Fruit fly (Drosophila melanogaster) whole organism, prepupa: ENCODE data around the gene mex1.

Source experiments
- CG11294 ChIP-seq: fragments of 200-800 bp; sonication (Bioruptor generic); IDR thresholded peaks from 2 replicates; pipeline ENCODE4 v1.3.6; 2022; ENCODE audit warnings: missing biosample characterization, missing genetic modification characterization
- CG11762 ChIP-seq: fragments of 200-800 bp; sonication (Bioruptor generic); optimal IDR thresholded peaks from 3 replicates; lab custom pipeline; 2016; ENCODE audit warnings: missing biosample characterization, missing genetic modification characterization; ENCODE audit not compliant: insufficient read depth
- CG1621 ChIP-seq: fragments of 200-800 bp; sonication (Bioruptor generic); optimal IDR thresholded peaks from 3 replicates; lab custom pipeline; 2018; ENCODE audit warnings: missing biosample characterization, mild to moderate bottlenecking, missing genetic modification characterization
- Ets21C ChIP-seq: fragments of 200-800 bp; sonication (Bioruptor generic); optimal IDR thresholded peaks from 3 replicates; lab custom pipeline; 2016; ENCODE audit warnings: missing biosample characterization, missing genetic modification characterization
- Gug ChIP-seq: fragments of 200-800 bp; sonication (Bioruptor generic); IDR thresholded peaks from 2 replicates; pipeline ENCODE4 v1.3.6; 2022; ENCODE audit warnings: missing biosample characterization, missing genetic modification characterization
- Met ChIP-seq: fragments of 200-800 bp; sonication (Bioruptor generic); optimal IDR thresholded peaks from 3 replicates; lab custom pipeline; 2016; ENCODE audit warnings: missing biosample characterization, missing genetic modification characterization
- OdsH ChIP-seq: fragments of 200-800 bp; sonication (Bioruptor generic); optimal IDR thresholded peaks from 3 replicates; lab custom pipeline; 2016; ENCODE audit warnings: missing biosample characterization, missing genetic modification characterization
- esn ChIP-seq: fragments of 200-800 bp; sonication (Bioruptor generic); optimal IDR thresholded peaks from 2 replicates; lab custom pipeline; 2016; ENCODE audit warnings: missing biosample characterization, mild to moderate bottlenecking, missing genetic modification characterization, moderate library complexity
- net ChIP-seq: fragments of 200-800 bp; sonication (Bioruptor generic); optimal IDR thresholded peaks from 3 replicates; lab custom pipeline; 2016; ENCODE audit warnings: missing biosample characterization, missing genetic modification characterization
- salr ChIP-seq, 2 experiments: fragments of 200-800 bp; sonication (Bioruptor generic); optimal IDR thresholded peaks; 3 replicates each; lab custom pipeline; 2016 to 2018; ENCODE audit warnings: missing biosample characterization in 2 of 2, missing genetic modification characterization in 2 of 2, mild to moderate bottlenecking in 1 of 2

dm6 chr3L:15516440-15516839, 3.0 kb downstream of the mex1 start:
- TF ChIP-seq salr (GFP tag; optimal IDR thresholded peaks at IDR 0.05; lab: Kevin White, UChicago) (no peak), Met (GFP tag; lab: Kevin White, UChicago) (no peak), esn (no peak), net (GFP tag; lab: Kevin White, UChicago) (no peak), Ets21C (GFP tag; lab: Kevin White, UChicago) (no peak), CG11294 (GFP tag; lab: Robert Waterston, UW) (no peak), CG1621 (no peak), CG11762 (GFP tag; lab: Kevin White, UChicago) (no peak), OdsH (GFP tag; lab: Kevin White, UChicago) (no peak), Gug (GFP tag; lab: Robert Waterston, UW) (no peak)
